Fruit fly (Drosophila melanogaster) whole organism, embryonic: ENCODE measurements around the gene haf.

Experiments used
- Abd-B ChIP-seq: fragments of 200-800 bp; sonication (Bioruptor generic); optimal IDR thresholded peaks from 2 replicates; lab custom pipeline; 2018; ENCODE audit warnings: missing biosample characterization, mild to moderate bottlenecking, missing genetic modification characterization, moderate library complexity
- CG10209 ChIP-seq: fragments of 200-800 bp; sonication (Bioruptor generic); optimal IDR thresholded peaks from 3 replicates; lab custom pipeline; 2017; ENCODE audit warnings: missing biosample characterization, mild to moderate bottlenecking, missing genetic modification characterization, missing genetic modification reagents
- CG10274 ChIP-seq: fragments of 200-800 bp; sonication (Bioruptor generic); optimal IDR thresholded peaks from 3 replicates; lab custom pipeline; 2017; ENCODE audit warnings: missing biosample characterization, mild to moderate bottlenecking, missing genetic modification characterization
- CG11093 ChIP-seq: fragments of 200-800 bp; sonication (Bioruptor generic); IDR thresholded peaks from 3 replicates; pipeline ENCODE4 v1.3.6; 2022; ENCODE audit warnings: missing biosample characterization, missing genetic modification characterization
- CG11695 ChIP-seq: fragments of 200-800 bp; sonication (Bioruptor generic); IDR thresholded peaks from 3 replicates; pipeline ENCODE4 v1.3.6; 2022; ENCODE audit warnings: missing biosample characterization, missing genetic modification characterization
- CG12391 ChIP-seq: fragments of 200-800 bp; sonication (Bioruptor generic); optimal IDR thresholded peaks from 3 replicates; lab custom pipeline; 2018; ENCODE audit warnings: missing biosample characterization, mild to moderate bottlenecking, missing genetic modification characterization, moderate library complexity
- CG15011 ChIP-seq: fragments of 200-800 bp; sonication (Bioruptor generic); optimal IDR thresholded peaks from 3 replicates; lab custom pipeline; 2018; ENCODE audit warnings: missing biosample characterization, mild to moderate bottlenecking, missing genetic modification characterization
- CG16779 ChIP-seq: fragments of 200-800 bp; sonication (Bioruptor generic); IDR thresholded peaks from 2 replicates; pipeline ENCODE4 v1.3.6; 2022; ENCODE audit warnings: missing biosample characterization, missing genetic modification characterization
- CG17829 ChIP-seq: fragments of 200-800 bp; optimal IDR thresholded peaks from 2 replicates; lab custom pipeline; 2019; ENCODE audit warnings: missing biosample characterization, mild to moderate bottlenecking, missing genetic modification characterization, moderate library complexity
- CG18011 ChIP-seq: fragments of 200-800 bp; sonication (Bioruptor generic); optimal IDR thresholded peaks from 2 replicates; lab custom pipeline; 2017; ENCODE audit warnings: missing biosample characterization, missing genetic modification characterization, mild to moderate bottlenecking, moderate library complexity, missing genotype
- CG18262 ChIP-seq: fragments of 200-800 bp; optimal IDR thresholded peaks from 3 replicates; lab custom pipeline; 2019; ENCODE audit warnings: missing biosample characterization, mild to moderate bottlenecking, missing genetic modification characterization, moderate library complexity
- CG18619 ChIP-seq: fragments of 200-800 bp; sonication (Bioruptor generic); optimal IDR thresholded peaks from 3 replicates; lab custom pipeline; 2017; ENCODE audit warnings: missing biosample characterization, mild to moderate bottlenecking, missing genetic modification characterization
- CG31441 ChIP-seq: fragments of 200-800 bp; sonication (Bioruptor generic); IDR thresholded peaks from 2 replicates; pipeline ENCODE4 v1.3.6; 2022; ENCODE audit warnings: missing biosample characterization, missing genetic modification characterization
- CG34376 ChIP-seq: fragments of 200-800 bp; sonication (Bioruptor generic); optimal IDR thresholded peaks from 2 replicates; lab custom pipeline; 2018; ENCODE audit warnings: missing biosample characterization, mild to moderate bottlenecking, missing genetic modification characterization
- CG6689 ChIP-seq: fragments of 200-800 bp; sonication (Bioruptor generic); IDR thresholded peaks from 2 replicates; pipeline ENCODE4 v1.3.6; 2022; ENCODE audit warnings: missing biosample characterization, missing genetic modification characterization
- CG6765 ChIP-seq: fragments of 200-800 bp; sonication (Bioruptor generic); optimal IDR thresholded peaks from 3 replicates; lab custom pipeline; 2017; ENCODE audit warnings: missing biosample characterization, mild to moderate bottlenecking, missing genetic modification characterization
- CG8290 ChIP-seq, 3 experiments: fragments of 200-800 bp; sonication (Bioruptor generic); optimal IDR thresholded peaks; 2 replicates each; lab custom pipeline; 2016 to 2019; ENCODE audit warnings: missing biosample characterization in 3 of 3, missing genetic modification characterization in 3 of 3, mild to moderate bottlenecking in 2 of 3, moderate library complexity in 1 of 3
- D ChIP-seq, 2 experiments: fragments of 200-800 bp in 1 of 2; fragments of >200 bp in 1 of 2; sonication (Bioruptor generic) in 1 of 2; optimal IDR thresholded peaks; 2 replicates in 1 of 2; 3 replicates in 1 of 2; lab custom pipeline; 2017; ENCODE audit warnings: mild to moderate bottlenecking in 1 of 2, missing biosample characterization in 1 of 2, missing genetic modification characterization in 1 of 2, missing genetic modification reagents in 1 of 2
- D19B ChIP-seq: fragments of 200-800 bp; sonication (Bioruptor generic); optimal IDR thresholded peaks from 2 replicates; lab custom pipeline; 2017; ENCODE audit warnings: missing biosample characterization, mild to moderate bottlenecking, missing genetic modification characterization
- Elba2 ChIP-seq: fragments of 200-800 bp; sonication (Bioruptor generic); optimal IDR thresholded peaks from 3 replicates; lab custom pipeline; 2016; ENCODE audit warnings: missing biosample characterization, missing genetic modification characterization
- Fer3 ChIP-seq: fragments of 200-800 bp; sonication (Bioruptor generic); optimal IDR thresholded peaks from 2 replicates; lab custom pipeline; 2018; ENCODE audit warnings: missing biosample characterization, mild to moderate bottlenecking, missing genetic modification characterization, moderate library complexity
- Hr51 ChIP-seq, 2 experiments: fragments of 200-800 bp; sonication (Bioruptor generic); optimal IDR thresholded peaks; 2 replicates in 1 of 2; 3 replicates in 1 of 2; lab custom pipeline; 2016 to 2018; ENCODE audit warnings: missing biosample characterization in 2 of 2, missing genetic modification characterization in 2 of 2, mild to moderate bottlenecking in 1 of 2, moderate library complexity in 1 of 2
- Lpt ChIP-seq: fragments of >200 bp; optimal IDR thresholded peaks from 2 replicates; lab custom pipeline; 2018; ENCODE audit warnings: missing biosample characterization, missing genetic modification characterization
- Sin3A ChIP-seq: fragments of >200 bp; optimal IDR thresholded peaks from 2 replicates; lab custom pipeline; 2018
- Sry-β ChIP-seq: fragments of 200-800 bp; sonication (Bioruptor generic); optimal IDR thresholded peaks from 2 replicates; lab custom pipeline; 2018; ENCODE audit warnings: missing biosample characterization, mild to moderate bottlenecking, missing genetic modification characterization, moderate library complexity
- Xrp1 ChIP-seq: fragments of 200-800 bp; sonication (Bioruptor generic); IDR thresholded peaks from 2 replicates; pipeline ENCODE4 v1.3.6; 2022; ENCODE audit warnings: missing biosample characterization, missing genetic modification characterization
- bab2 ChIP-seq: fragments of 200-800 bp; sonication (Bioruptor generic); optimal IDR thresholded peaks from 2 replicates; lab custom pipeline; 2016; ENCODE audit warnings: missing biosample characterization, missing genetic modification characterization
- bcd ChIP-seq: fragments of 200-800 bp; sonication (Bioruptor generic); optimal IDR thresholded peaks from 2 replicates; lab custom pipeline; 2017; ENCODE audit warnings: missing biosample characterization, mild to moderate bottlenecking, missing genetic modification characterization
- bigmax ChIP-seq: fragments of 200-800 bp; sonication (Bioruptor generic); optimal IDR thresholded peaks from 2 replicates; lab custom pipeline; 2018; ENCODE audit warnings: missing biosample characterization, mild to moderate bottlenecking, missing genetic modification characterization
- btn ChIP-seq: fragments of 200-800 bp; sonication (Bioruptor generic); optimal IDR thresholded peaks from 2 replicates; lab custom pipeline; 2016; ENCODE audit warnings: missing biosample characterization, missing genetic modification characterization
- cg ChIP-seq: fragments of 200-800 bp; sonication (Bioruptor generic); optimal IDR thresholded peaks from 3 replicates; lab custom pipeline; 2019; ENCODE audit warnings: missing biosample characterization, mild to moderate bottlenecking, missing genetic modification characterization, moderate library complexity
- chinmo ChIP-seq: fragments of 200-800 bp; sonication (Bioruptor generic); IDR thresholded peaks from 4 replicates; pipeline ENCODE4 v1.3.6; 2022; ENCODE audit warnings: missing biosample characterization, missing genetic modification characterization; ENCODE audit not compliant: partially characterized antibody
- dimm ChIP-seq: fragments of 200-800 bp; sonication (Bioruptor generic); IDR thresholded peaks from 2 replicates; pipeline ENCODE4 v1.3.6; 2022; ENCODE audit warnings: missing biosample characterization, missing genetic modification characterization
- dmrt99B ChIP-seq: fragments of 200-800 bp; sonication (Bioruptor generic); optimal IDR thresholded peaks from 2 replicates; lab custom pipeline; 2018; ENCODE audit warnings: missing biosample characterization, mild to moderate bottlenecking, missing genetic modification characterization, moderate library complexity
- dysf ChIP-seq: fragments of 200-800 bp; sonication (Bioruptor generic); IDR thresholded peaks from 3 replicates; pipeline ENCODE4 v1.3.6; 2022; ENCODE audit warnings: missing biosample characterization, missing genetic modification characterization
- en ChIP-seq: fragments of 200-800 bp; sonication (Bioruptor generic); optimal IDR thresholded peaks from 2 replicates; lab custom pipeline; 2016; ENCODE audit warnings: missing biosample characterization, missing genetic modification characterization
- gsb-n ChIP-seq: fragments of 200-800 bp; sonication (Bioruptor generic); optimal IDR thresholded peaks from 3 replicates; lab custom pipeline; 2018; ENCODE audit warnings: missing biosample characterization, mild to moderate bottlenecking, missing genetic modification characterization
- ind ChIP-seq: fragments of 200-800 bp; sonication (Bioruptor generic); optimal IDR thresholded peaks from 3 replicates; lab custom pipeline; 2016; ENCODE audit warnings: missing biosample characterization, missing genetic modification characterization
- kah ChIP-seq: fragments of 200-800 bp; sonication (Bioruptor generic); optimal IDR thresholded peaks from 2 replicates; lab custom pipeline; 2018; ENCODE audit warnings: missing biosample characterization, mild to moderate bottlenecking, missing genetic modification characterization
- lilli ChIP-seq: fragments of 200-800 bp; sonication (Bioruptor generic); optimal IDR thresholded peaks from 3 replicates; lab custom pipeline; 2016; ENCODE audit warnings: missing biosample characterization, missing genetic modification characterization
- maf-S ChIP-seq: fragments of 200-800 bp; sonication (Bioruptor generic); optimal IDR thresholded peaks from 2 replicates; lab custom pipeline; 2016; ENCODE audit warnings: missing biosample characterization, missing genetic modification characterization
- nom ChIP-seq: fragments of 200-800 bp; sonication (Bioruptor generic); optimal IDR thresholded peaks from 2 replicates; lab custom pipeline; 2017; ENCODE audit warnings: missing biosample characterization, missing genetic modification characterization, mild to moderate bottlenecking, moderate library complexity, missing genetic modification reagents
- odd ChIP-seq: fragments of 200-800 bp; sonication (Bioruptor generic); optimal IDR thresholded peaks from 2 replicates; lab custom pipeline; 2017; ENCODE audit warnings: missing biosample characterization, mild to moderate bottlenecking, missing genetic modification characterization
- peb ChIP-seq: fragments of 200-800 bp; sonication (Bioruptor generic); IDR thresholded peaks from 2 replicates; pipeline ENCODE4 v1.3.6; 2022; ENCODE audit warnings: missing biosample characterization, missing genetic modification characterization
- phol ChIP-seq: fragments of 200-800 bp; sonication (Bioruptor generic); optimal IDR thresholded peaks from 3 replicates; lab custom pipeline; 2018; ENCODE audit warnings: missing biosample characterization, mild to moderate bottlenecking, missing genetic modification characterization, moderate library complexity
- prd ChIP-seq, 3 experiments: fragments of >200 bp in 2 of 3; fragments of 200-800 bp in 1 of 3; sonication (Bioruptor generic) in 1 of 3; optimal IDR thresholded peaks in 2 of 3; IDR thresholded peaks in 1 of 3; 2 replicates in 2 of 3; 3 replicates in 1 of 3; pipeline versions ENCODE4 v1.3.6 to Lab custom; 2017 to 2022; ENCODE audit warnings: missing biosample characterization in 1 of 3, missing genetic modification characterization in 1 of 3
- sens ChIP-seq: fragments of 200-800 bp; sonication (Bioruptor generic); peaks from one replicate; lab custom pipeline; 2016; ENCODE audit warnings: missing biosample characterization, missing genetic modification characterization
- slbo ChIP-seq: fragments of 200-800 bp; sonication (Bioruptor generic); IDR thresholded peaks from 2 replicates; pipeline ENCODE4 v1.3.6; 2022; ENCODE audit warnings: missing biosample characterization, missing genetic modification characterization
- trh ChIP-seq: fragments of 200-800 bp; sonication (Bioruptor generic); optimal IDR thresholded peaks from 2 replicates; lab custom pipeline; 2016; ENCODE audit warnings: missing biosample characterization, missing genetic modification characterization
- wor ChIP-seq: fragments of 200-800 bp; sonication (Bioruptor generic); IDR thresholded peaks from 2 replicates; pipeline ENCODE4 v1.3.6; 2022; ENCODE audit warnings: missing biosample characterization, missing genetic modification characterization

The haf gene

dm6 chr2L:1619191-1619590, 64.3 kb downstream of the haf start (continued):
- no peak for TF ChIP-seq prd (optimal IDR thresholded peaks at IDR 0.05; lab: Kevin White, UChicago)
- TF ChIP-seq prd (GFP tag; IDR thresholded peaks at IDR 0.05; lab: Robert Waterston, UW), result 0 out of 3 replicates have a peak, but pooled peaks have one; percentile 12
- TF ChIP-seq CG11695 (GFP tag; lab: Robert Waterston, UW), result no peak
- peak; percentile 64 for TF ChIP-seq dmrt99B (tag; lab: Kevin White, UChicago)
- TF ChIP-seq chinmo, result no peak
- peak; percentile 15 for TF ChIP-seq lilli (GFP tag; lab: Kevin White, UChicago)
- peak; percentile 49 for TF ChIP-seq CG18262 (tag; lab: Kevin White, UChicago)
- TF ChIP-seq kah (GFP tag; lab: Kevin White, UChicago), result no peak
- TF ChIP-seq bcd (GFP tag; lab: Kevin White, UChicago), result peak; percentile 42
- TF ChIP-seq CG34376 (GFP tag; lab: Kevin White, UChicago), result peak; percentile 16
- TF ChIP-seq D19B (GFP tag; lab: Kevin White, UChicago), result peak; percentile 47
- no peak for TF ChIP-seq D (optimal IDR thresholded peaks at IDR 0.05; lab: Kevin White, UChicago)
- TF ChIP-seq D (GFP tag; optimal IDR thresholded peaks at IDR 0.05; lab: Kevin White, UChicago), result no peak
- no peak for TF ChIP-seq dimm (GFP tag; lab: Robert Waterston, UW)
- 0 out of 3 replicates have a peak, but pooled peaks have one; percentile 35 for TF ChIP-seq dysf
- TF ChIP-seq bab2 (GFP tag; lab: Kevin White, UChicago), result peak; percentile 19
- TF ChIP-seq Xrp1, result peak; percentile 19; the same call in 1 of the 2 replicates
- TF ChIP-seq CG18619 (GFP tag; lab: Kevin White, UChicago), result peak; percentile 41
- peak; percentile 7 for TF ChIP-seq CG6765
- TF ChIP-seq trh, result no peak
- TF ChIP-seq en (GFP tag; lab: Kevin White, UChicago), result no peak
- TF ChIP-seq CG10274 (GFP tag; lab: Kevin White, UChicago), result no peak
- TF ChIP-seq CG18011 (GFP tag; lab: Kevin White, UChicago), result peak; percentile 5
- TF ChIP-seq odd (GFP tag; lab: Kevin White, UChicago), result peak; percentile 6
- peak; percentile 39 for TF ChIP-seq Fer3 (tag; lab: Kevin White, UChicago)
- TF ChIP-seq CG15011 (GFP tag; lab: Kevin White, UChicago), result peak; percentile 54
- no peak for TF ChIP-seq peb (GFP tag; lab: Robert Waterston, UW)
- peak; percentile 65 for TF ChIP-seq sens (GFP tag; lab: Kevin White, UChicago)

- TF ChIP-seq CG31441 (GFP tag; lab: Robert Waterston, UW), result peak; percentile 55
- no peak for TF ChIP-seq Sry-β (GFP tag; lab: Kevin White, UChicago)
- TF ChIP-seq cg (GFP tag; lab: Kevin White, UChicago), result no peak
- peak; percentile 59 for TF ChIP-seq wor (GFP tag; lab: Robert Waterston, UW)
- no peak for TF ChIP-seq Sin3A
- peak; percentile 26 for TF ChIP-seq maf-S (GFP tag; lab: Kevin White, UChicago)
- no peak for TF ChIP-seq nom (GFP tag; lab: Kevin White, UChicago)
- peak; percentile 72 for TF ChIP-seq CG10209
- peak; percentile 63 for TF ChIP-seq CG11093 (GFP tag; lab: Robert Waterston, UW)
- no peak for TF ChIP-seq CG16779 (GFP tag; lab: Robert Waterston, UW)
- no peak for TF ChIP-seq Elba2 (GFP tag; lab: Kevin White, UChicago)
- TF ChIP-seq CG17829, result peak; percentile 7
- no peak for TF ChIP-seq btn (GFP tag; lab: Kevin White, UChicago)
- no peak for TF ChIP-seq bigmax (GFP tag; lab: Kevin White, UChicago)
- TF ChIP-seq Lpt (GFP tag; lab: Kevin White, UChicago), result no peak
- peak; percentile 23 for TF ChIP-seq gsb-n (tag; lab: Kevin White, UChicago)
- peak; percentile 90 for TF ChIP-seq slbo (GFP tag; lab: Robert Waterston, UW)
- peak; percentile 50 for TF ChIP-seq phol (tag; lab: Kevin White, UChicago)
- TF ChIP-seq CG8290 (GFP tag; optimal IDR thresholded peaks at IDR 0.05; lab: Kevin White, UChicago), result no peak
- TF ChIP-seq CG8290 (tag; optimal IDR thresholded peaks at IDR 0.05; lab: Kevin White, UChicago), result peak in 1 of 2 experiments; percentile 72
- TF ChIP-seq ind, result peak; percentile 64
- peak; percentile 19 for TF ChIP-seq Abd-B
- peak; percentile 71 for TF ChIP-seq CG6689 (GFP tag; lab: Robert Waterston, UW)
- peak; percentile 9 for TF ChIP-seq CG15011 (GFP tag; lab: Kevin White, UChicago)
- TF ChIP-seq Hr51 (GFP tag; optimal IDR thresholded peaks at IDR 0.05; lab: Kevin White, UChicago), result peak; percentile 26 to 73
- TF ChIP-seq CG12391 (tag; lab: Kevin White, UChicago), result peak; percentile 68
Measured at dm6 chr2L:1620797-1621196, 65.9 kb downstream of the haf start.
